Worm (Caenorhabditis elegans) whole organism, L1 larva: ENCODE results near the gene D2096.13.

Source experiments
- F16B12.6 ChIP-seq: fragments of 150-350 bp; optimal IDR thresholded peaks from 2 replicates; lab custom pipeline; 2014; ENCODE audit warnings: missing biosample characterization, missing genetic modification characterization
- aha-1 ChIP-seq: fragments of 150-350 bp; optimal IDR thresholded peaks from 2 replicates; lab custom pipeline; 2014; ENCODE audit warnings: missing biosample characterization, missing genetic modification characterization
- alr-1 ChIP-seq: fragments of 200-800 bp; sonication (Bioruptor generic); optimal IDR thresholded peaks from 2 replicates; lab custom pipeline; 2018; ENCODE audit warnings: borderline replicate concordance, mild to moderate bottlenecking, missing genetic modification characterization, missing compliant biosample characterization
- ama-1 ChIP-seq: fragments of 150-350 bp; optimal IDR thresholded peaks from 2 replicates; lab custom pipeline; 2014
- blmp-1 ChIP-seq: fragments of 150-350 bp; optimal IDR thresholded peaks from 2 replicates; lab custom pipeline; 2014; ENCODE audit warnings: missing biosample characterization, missing genetic modification characterization
- ceh-8 ChIP-seq: fragments of 200-800 bp; sonication (Bioruptor generic); optimal IDR thresholded peaks from 2 replicates; lab custom pipeline; 2018; ENCODE audit warnings: mild to moderate bottlenecking, missing genetic modification characterization, moderate library complexity, missing compliant biosample characterization
- ceh-88 ChIP-seq: fragments of 200-800 bp; sonication (Bioruptor generic); IDR thresholded peaks from 2 replicates; pipeline ENCODE4 v1.3.6; 2022; ENCODE audit warnings: missing genetic modification characterization, missing compliant biosample characterization
- ceh-90 ChIP-seq: sonication (generic microtip); optimal IDR thresholded peaks from 2 replicates; lab custom pipeline; 2016; ENCODE audit warnings: missing genetic modification characterization, missing compliant biosample characterization
- efl-1 ChIP-seq, 4 experiments: fragments of 150-350 bp; optimal IDR thresholded peaks in 3 of 4; peaks in 1 of 4; 1 replicate in 1 of 4; 2 replicates in 3 of 4; lab custom pipeline; 2014; ENCODE audit warnings: missing biosample characterization in 2 of 4, missing genetic modification characterization in 2 of 4, missing genetic modification reagents in 2 of 4
- egl-27 ChIP-seq, 2 experiments: fragments of 150-350 bp in 1 of 2; sonication (generic microtip); optimal IDR thresholded peaks; 3 replicates each; lab custom pipeline; 2017 to 2018; ENCODE audit warnings: missing biosample characterization in 2 of 2, missing genetic modification characterization in 2 of 2, missing genetic modification reagents in 2 of 2
- elt-2 ChIP-seq: sonication (generic microtip); optimal IDR thresholded peaks from 2 replicates; lab custom pipeline; 2016; ENCODE audit warnings: missing genetic modification characterization, mild to moderate bottlenecking, inconsistent platforms, missing compliant biosample characterization, missing genetic modification reagents
- elt-3 ChIP-seq, 6 experiments: fragments of 150-350 bp in 1 of 6; sonication (generic microtip); optimal IDR thresholded peaks; 2 replicates each; lab custom pipeline; 2017 to 2018; ENCODE audit warnings: missing biosample characterization in 6 of 6, missing genetic modification characterization in 6 of 6, inconsistent platforms in 1 of 6
- fkh-10 ChIP-seq: sonication (generic microtip); optimal IDR thresholded peaks from 2 replicates; lab custom pipeline; 2017; ENCODE audit warnings: missing biosample characterization, missing genetic modification reagents, missing genetic modification characterization
- fkh-4 ChIP-seq: sonication (generic microtip); optimal IDR thresholded peaks from 2 replicates; lab custom pipeline; 2016; ENCODE audit warnings: missing compliant biosample characterization, missing genetic modification characterization, borderline replicate concordance
- fkh-8 ChIP-seq: sonication (generic microtip); optimal IDR thresholded peaks from 2 replicates; lab custom pipeline; 2016; ENCODE audit warnings: mild to moderate bottlenecking, missing genetic modification characterization, missing compliant biosample characterization
- fos-1 ChIP-seq: fragments of 150-350 bp; optimal IDR thresholded peaks from 2 replicates; lab custom pipeline; 2014; ENCODE audit warnings: missing biosample characterization, missing genetic modification characterization
- hlh-17 ChIP-seq: fragments of 200-800 bp; sonication (Bioruptor generic); optimal IDR thresholded peaks from 2 replicates; lab custom pipeline; 2018; ENCODE audit warnings: missing genetic modification characterization, mild to moderate bottlenecking, missing compliant biosample characterization, moderate library complexity, borderline replicate concordance
- hlh-4 ChIP-seq: sonication (generic microtip); optimal IDR thresholded peaks from 2 replicates; lab custom pipeline; 2016; ENCODE audit warnings: mild to moderate bottlenecking, missing genetic modification characterization, missing compliant biosample characterization
- hpl-2 ChIP-seq: fragments of 150-350 bp; optimal IDR thresholded peaks from 2 replicates; lab custom pipeline; 2014; ENCODE audit warnings: missing biosample characterization, missing genetic modification reagents, missing genetic modification characterization
- irx-1 ChIP-seq: sonication (generic microtip); optimal IDR thresholded peaks from 2 replicates; lab custom pipeline; 2016; ENCODE audit warnings: missing genetic modification characterization, missing compliant biosample characterization
- isw-1 ChIP-seq: fragments of 200-800 bp; sonication (Bioruptor generic); IDR thresholded peaks from 2 replicates; pipeline ENCODE4 v1.3.6; 2022; ENCODE audit warnings: missing genetic modification characterization, missing compliant biosample characterization
- lin-13 ChIP-seq: fragments of 150-350 bp; optimal IDR thresholded peaks from 2 replicates; lab custom pipeline; 2014; ENCODE audit warnings: missing biosample characterization, missing genetic modification reagents, missing genetic modification characterization
- lin-14 ChIP-seq: fragments of 200-800 bp; sonication (Bioruptor generic); optimal IDR thresholded peaks from 2 replicates; lab custom pipeline; 2018; ENCODE audit warnings: mild to moderate bottlenecking, missing genetic modification characterization, moderate library complexity, missing compliant biosample characterization
- lin-35 ChIP-seq, 2 experiments: fragments of 150-350 bp; optimal IDR thresholded peaks; 2 replicates each; lab custom pipeline; 2014; ENCODE audit warnings: missing biosample characterization in 2 of 2, missing genetic modification characterization in 2 of 2, missing genetic modification reagents in 2 of 2
- lir-3 ChIP-seq: sonication (generic microtip); optimal IDR thresholded peaks from 2 replicates; lab custom pipeline; 2016; ENCODE audit warnings: mild to moderate bottlenecking, missing genetic modification characterization, moderate library complexity, missing compliant biosample characterization; ENCODE audit not compliant: poor library complexity
- lsy-2 ChIP-seq, 2 experiments: fragments of 150-350 bp; optimal IDR thresholded peaks; 2 replicates each; lab custom pipeline; 2014; ENCODE audit warnings: missing biosample characterization in 2 of 2, missing genetic modification characterization in 2 of 2
- mdl-1 ChIP-seq, 2 experiments: fragments of 150-350 bp; optimal IDR thresholded peaks; 2 replicates each; lab custom pipeline; 2014 to 2017; ENCODE audit warnings: missing biosample characterization in 2 of 2, missing genetic modification characterization in 2 of 2, inconsistent platforms in 1 of 2
- mep-1 ChIP-seq: fragments of 150-350 bp; optimal IDR thresholded peaks from 2 replicates; lab custom pipeline; 2014; ENCODE audit warnings: missing biosample characterization, missing genetic modification characterization
- nhr-11 ChIP-seq: fragments of 150-350 bp; optimal IDR thresholded peaks from 2 replicates; lab custom pipeline; 2014; ENCODE audit warnings: missing biosample characterization, missing genetic modification characterization
- nhr-12 ChIP-seq: sonication (generic microtip); optimal IDR thresholded peaks from 2 replicates; lab custom pipeline; 2017; ENCODE audit warnings: missing biosample characterization, missing genetic modification characterization
- nhr-237 ChIP-seq: fragments of 150-350 bp; optimal IDR thresholded peaks from 2 replicates; lab custom pipeline; 2014; ENCODE audit warnings: missing biosample characterization, missing genetic modification characterization
- nhr-47 ChIP-seq: sonication (generic microtip); optimal IDR thresholded peaks from 2 replicates; lab custom pipeline; 2016; ENCODE audit warnings: mild to moderate bottlenecking, missing genetic modification characterization, moderate library complexity, missing compliant biosample characterization
- nhr-76 ChIP-seq: sonication (generic microtip); optimal IDR thresholded peaks from 2 replicates; lab custom pipeline; 2017; ENCODE audit warnings: missing biosample characterization, missing genetic modification characterization
- nhr-84 ChIP-seq: sonication (generic microtip); optimal IDR thresholded peaks from 2 replicates; lab custom pipeline; 2017; ENCODE audit warnings: missing biosample characterization, missing genetic modification characterization
- nhr-85 ChIP-seq: sonication (generic microtip); peaks from one replicate; lab custom pipeline; 2016; ENCODE audit warnings: missing genetic modification characterization, inconsistent platforms, missing compliant biosample characterization
- nhr-90 ChIP-seq: sonication (generic microtip); optimal IDR thresholded peaks from 2 replicates; lab custom pipeline; 2016; ENCODE audit warnings: mild to moderate bottlenecking, missing genetic modification characterization, missing compliant biosample characterization; ENCODE audit not compliant: poor library complexity
- pqm-1 ChIP-seq: sonication (generic microtip); optimal IDR thresholded peaks from 3 replicates; lab custom pipeline; 2017; ENCODE audit warnings: missing biosample characterization, missing genetic modification characterization
- snu-23 ChIP-seq: sonication (generic microtip); optimal IDR thresholded peaks from 2 replicates; lab custom pipeline; 2016; ENCODE audit warnings: missing genetic modification characterization, missing compliant biosample characterization
- sup-37 ChIP-seq: fragments of 200-800 bp; sonication (Bioruptor generic); optimal IDR thresholded peaks from 2 replicates; lab custom pipeline; 2018; ENCODE audit warnings: mild to moderate bottlenecking, missing genetic modification characterization, missing compliant biosample characterization
- tbx-2 ChIP-seq: sonication (generic microtip); optimal IDR thresholded peaks from 2 replicates; lab custom pipeline; 2016; ENCODE audit warnings: missing genetic modification characterization, missing compliant biosample characterization
- tlp-1 ChIP-seq: fragments of 150-350 bp; optimal IDR thresholded peaks from 2 replicates; lab custom pipeline; 2014; ENCODE audit warnings: missing biosample characterization, missing genetic modification characterization
- unc-130 ChIP-seq: fragments of 150-350 bp; optimal IDR thresholded peaks from 2 replicates; lab custom pipeline; 2017; ENCODE audit warnings: missing biosample characterization, missing genetic modification characterization, inconsistent platforms
- unc-62 ChIP-seq: fragments of 150-350 bp; optimal IDR thresholded peaks from 2 replicates; lab custom pipeline; 2014; ENCODE audit warnings: missing biosample characterization, missing genetic modification reagents, missing genetic modification characterization
- unc-86 ChIP-seq: sonication (generic microtip); optimal IDR thresholded peaks from 2 replicates; lab custom pipeline; 2016; ENCODE audit warnings: missing genetic modification characterization, missing compliant biosample characterization
- zag-1 ChIP-seq: fragments of 150-350 bp; optimal IDR thresholded peaks from 2 replicates; lab custom pipeline; 2014; ENCODE audit warnings: missing biosample characterization, missing genetic modification characterization

Gene D2096.13

DNA sequence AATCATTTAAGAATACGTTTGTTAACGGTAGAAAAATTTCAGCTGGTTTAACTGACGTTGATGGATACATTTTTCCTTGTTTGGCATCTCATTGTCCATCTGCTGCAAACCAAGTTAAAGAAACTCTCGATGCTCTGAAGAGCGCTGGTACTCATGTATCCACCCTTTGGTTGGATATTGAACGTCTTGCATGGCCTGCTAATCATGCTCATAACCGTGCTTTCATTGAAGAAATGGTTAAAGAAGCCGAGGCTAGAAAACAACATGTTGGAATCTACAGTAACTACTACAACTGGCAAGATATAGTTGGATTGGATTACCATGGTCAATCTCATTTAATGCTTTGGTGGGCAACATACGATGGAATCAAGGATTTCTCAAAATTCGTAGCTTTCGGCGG lies 25.4 kb downstream of the D2096.13 start:
- TF ChIP-seq ama-1: no peak
- TF ChIP-seq nhr-90 (tag; lab: Kevin White, UChicago): no peak
- no peak for TF ChIP-seq fkh-10 (GFP tag; lab: Kevin White, UChicago)
- TF ChIP-seq efl-1 (optimal IDR thresholded peaks at IDR 0.05; lab: Kevin White, UChicago): no peak
- peak in 1 of 2 experiments; percentile 6 for TF ChIP-seq efl-1 (GFP tag; optimal IDR thresholded peaks at IDR 0.05 in 1 of 2; lab: Kevin White, UChicago)

DNA sequence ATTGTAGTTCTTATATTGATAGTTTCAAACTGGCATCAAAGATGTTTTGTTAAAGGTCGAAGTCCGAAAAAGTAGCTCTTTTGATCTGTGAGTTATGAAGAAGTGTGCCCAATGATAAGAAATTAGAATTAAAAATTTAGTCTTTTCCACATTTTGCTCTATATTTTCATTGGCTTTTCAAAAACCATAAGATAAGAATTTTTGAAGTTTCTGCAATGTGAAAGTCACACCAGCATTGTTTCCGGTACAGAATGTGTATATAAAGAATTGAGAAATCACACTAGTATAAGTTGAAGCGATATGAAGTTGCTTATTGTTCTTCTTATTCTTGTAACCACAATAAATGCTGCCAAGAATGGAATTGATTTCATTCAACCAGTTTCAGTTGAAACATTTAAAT lies 25.9 kb downstream of the D2096.13 start, which contains the start of gene lys-10:
lys-10 (plus strand) TSS at position 301 of the 400 bp plus-strand sequence.
- no peak for TF ChIP-seq lir-3 (tag; lab: Kevin White, UChicago)
- no peak for TF ChIP-seq nhr-11 (tag; lab: Kevin White, UChicago)
- TF ChIP-seq nhr-84: no peak
- TF ChIP-seq pqm-1 (tag; lab: Kevin White, UChicago): no peak
- TF ChIP-seq nhr-90 (tag; lab: Kevin White, UChicago): no peak
- TF ChIP-seq hpl-2: no peak
- no peak for TF ChIP-seq aha-1 (tag; lab: Kevin White, UChicago)
- no peak for TF ChIP-seq mep-1 (tag; lab: Kevin White, UChicago)
- no peak for TF ChIP-seq lsy-2 (tag; optimal IDR thresholded peaks at IDR 0.05; lab: Kevin White, UChicago)
- TF ChIP-seq nhr-237 (tag; lab: Kevin White, UChicago): no peak
- TF ChIP-seq unc-62 (GFP tag; lab: Kevin White, UChicago): no peak
- no peak for TF ChIP-seq nhr-85
- no peak for TF ChIP-seq nhr-47 (tag; lab: Kevin White, UChicago)
- no peak for TF ChIP-seq lin-13 (GFP tag; lab: Kevin White, UChicago)
- TF ChIP-seq nhr-76 (tag; lab: Kevin White, UChicago): no peak

DNA sequence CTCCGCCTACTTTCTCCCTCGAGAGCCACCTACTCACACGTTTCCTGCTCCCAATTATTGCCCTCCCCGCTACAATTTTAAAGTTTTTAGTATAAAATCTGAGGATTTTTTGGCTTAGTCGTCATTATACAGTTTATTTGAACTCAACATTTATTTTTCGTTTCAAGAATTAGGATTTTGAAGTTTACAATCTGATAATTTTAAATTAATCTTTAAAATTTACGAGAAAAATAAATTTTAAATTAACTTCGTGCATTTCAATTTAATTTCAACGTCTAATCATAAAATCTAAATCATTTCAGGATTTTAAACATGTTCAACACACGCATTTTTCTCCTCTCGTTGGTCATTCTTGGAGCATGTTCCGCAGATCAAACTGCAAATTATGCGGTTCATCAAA lies 29.5 kb downstream of the D2096.13 start, which contains the start of gene F35H10.2:
F35H10.2 (plus strand) TSS at position 301 of the 400 bp plus-strand sequence.
- TF ChIP-seq mdl-1 (tag; optimal IDR thresholded peaks at IDR 0.05; lab: Kevin White, UChicago): no peak
- TF ChIP-seq unc-86 (tag; lab: Kevin White, UChicago): no peak
- TF ChIP-seq elt-2: no peak
- TF ChIP-seq F16B12.6 (tag; lab: Kevin White, UChicago): no peak
- no peak for TF ChIP-seq lin-35 (GFP tag; optimal IDR thresholded peaks at IDR 0.05; lab: Kevin White, UChicago)
- TF ChIP-seq alr-1 (tag; lab: Kevin White, UChicago): no peak

ce11 chrIV:8325667-8326066 lies 32.7 kb downstream of the D2096.13 start, which contains the start of gene F35H10.3:
TSS of gene F35H10.3 (plus strand) at chrIV:8325967.
- no peak for TF ChIP-seq hlh-4
- TF ChIP-seq hlh-17 (GFP tag; lab: Kevin White, UChicago): no peak
- no peak for TF ChIP-seq ama-1
- no peak for TF ChIP-seq nhr-237 (tag; lab: Kevin White, UChicago)
- TF ChIP-seq ceh-8 (GFP tag; lab: Kevin White, UChicago): no peak
- TF ChIP-seq unc-86 (tag; lab: Kevin White, UChicago): no peak
- no peak for TF ChIP-seq nhr-12
- TF ChIP-seq elt-3 (tag; optimal IDR thresholded peaks at IDR 0.05; lab: Kevin White, UChicago): no peak
- no peak for TF ChIP-seq zag-1 (tag; lab: Kevin White, UChicago)
- TF ChIP-seq snu-23 (GFP tag; lab: Kevin White, UChicago): no peak
- no peak for TF ChIP-seq tlp-1
- no peak for TF ChIP-seq ceh-88 (GFP tag; lab: Robert Waterston, UW)
- no peak for TF ChIP-seq tbx-2 (tag; lab: Kevin White, UChicago)
- TF ChIP-seq, all 84 proteins: peak for 0

DNA sequence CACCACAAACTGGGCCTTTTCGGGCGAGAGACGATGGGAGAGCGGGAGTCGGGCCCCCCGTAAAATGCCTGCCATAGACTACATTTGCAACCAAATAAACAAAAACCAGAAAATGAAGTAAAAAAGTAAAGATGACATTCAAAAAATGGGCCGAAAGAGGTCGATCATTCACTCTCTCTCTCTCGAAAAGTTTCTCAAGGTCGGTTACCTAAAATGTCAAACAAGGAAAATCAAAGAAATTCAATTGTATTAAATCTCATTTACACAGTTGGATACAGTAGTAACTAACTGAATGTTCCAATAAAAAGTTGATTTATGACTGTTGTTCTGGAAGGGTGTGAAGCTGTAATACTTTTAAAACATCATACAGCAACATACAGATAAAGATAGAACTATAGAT lies 39.6 kb downstream of the D2096.13 start:
- TF ChIP-seq blmp-1 (tag; lab: Kevin White, UChicago) (peak; percentile 76), fkh-4 (tag; lab: Kevin White, UChicago) (no peak), sup-37 (GFP tag; lab: Kevin White, UChicago) (no peak), unc-130 (tag; lab: Kevin White, UChicago) (no peak), egl-27 (tag; optimal IDR thresholded peaks at IDR 0.05; lab: Kevin White, UChicago) (no peak), fkh-8 (tag; lab: Kevin White, UChicago) (no peak), ceh-90 (no peak), lin-14 (GFP tag; lab: Kevin White, UChicago) (peak; percentile 40), ceh-8 (GFP tag; lab: Kevin White, UChicago) (no peak), lin-13 (GFP tag; lab: Kevin White, UChicago) (no peak), nhr-85 (peak; percentile 71), unc-86 (tag; lab: Kevin White, UChicago) (no peak), isw-1 (GFP tag; lab: Robert Waterston, UW) (no peak), nhr-12 (no peak), fos-1 (tag; lab: Kevin White, UChicago) (no peak), tbx-2 (tag; lab: Kevin White, UChicago) (no peak), nhr-11 (tag; lab: Kevin White, UChicago) (no peak), irx-1 (tag; lab: Kevin White, UChicago) (no peak)
